Worm (Caenorhabditis elegans): ENCODE results near the gene nspb-8.

nspb-8 gene

ce11 chrII:14598367-14598766, 17.9 kb upstream of the nspb-8 start (continued):
- TF ChIP-seq nhr-47 (tag; optimal IDR thresholded peaks at IDR 0.05) (peak; percentile 61), C16A3.4 (tag; optimal IDR thresholded peaks at IDR 0.05) (peak; percentile 19), dsc-1 (tag; optimal IDR thresholded peaks at IDR 0.05) (peak; percentile 59), hlh-17 (GFP tag; optimal IDR thresholded peaks at IDR 0.05; ENCODE audit: borderline replicate concordance) (no peak), pqm-1 (tag; optimal IDR thresholded peaks at IDR 0.05) (no peak), elt-3 (tag; optimal IDR thresholded peaks at IDR 0.05) (peak in 2 of 6 experiments; percentile 38 to 54), sup-37 (GFP tag; optimal IDR thresholded peaks at IDR 0.05) (peak; percentile 44), pax-3 (tag; optimal IDR thresholded peaks at IDR 0.05) (no peak), sox-4 (tag; optimal IDR thresholded peaks at IDR 0.05) (no peak), C34B4.2 (tag; optimal IDR thresholded peaks at IDR 0.05) (no peak), lin-15B (tag; optimal IDR thresholded peaks at IDR 0.05) (no peak), grh-1 (GFP tag; IDR thresholded peaks at IDR 0.05) (no peak), irx-1 (tag; optimal IDR thresholded peaks at IDR 0.05) (peak; percentile 17), vab-15 (tag; optimal IDR thresholded peaks at IDR 0.05) (no peak), ceh-63 (GFP tag; optimal IDR thresholded peaks at IDR 0.05) (no peak), jun-1 (tag; optimal IDR thresholded peaks at IDR 0.05) (peak; percentile 25), fkh-10 (GFP tag; optimal IDR thresholded peaks at IDR 0.05) (no peak), elt-2 (tag; optimal IDR thresholded peaks at IDR 0.05) (peak; percentile 77), ceh-8 (GFP tag; optimal IDR thresholded peaks at IDR 0.05) (no peak), nhr-19 (GFP tag; conservative IDR thresholded peaks at IDR 0.05) (peak; percentile 83), ceh-82 (tag; optimal IDR thresholded peaks at IDR 0.05) (no peak), mdl-1 (tag; optimal IDR thresholded peaks at IDR 0.05) (peak in 1 of 2 experiments; percentile 89), lin-14 (GFP tag; optimal IDR thresholded peaks at IDR 0.05) (peak; percentile 87), nhr-71 (tag; optimal IDR thresholded peaks at IDR 0.05) (peak; percentile 95), unc-30 (tag; optimal IDR thresholded peaks at IDR 0.05) (no peak), ets-5 (GFP tag; IDR thresholded peaks at IDR 0.05) (no peak), unc-62 (GFP tag; optimal IDR thresholded peaks at IDR 0.05) (no peak), dpl-1 (GFP tag; optimal IDR thresholded peaks at IDR 0.05) (peak; percentile 28 to 53 (median 45)), alr-1 (tag; optimal IDR thresholded peaks at IDR 0.05; ENCODE audit: borderline replicate concordance) (no peak), mef-2 (tag; optimal IDR thresholded peaks at IDR 0.05) (no peak), nhr-237 (tag; optimal IDR thresholded peaks at IDR 0.05) (no peak), unc-98 (GFP tag; IDR thresholded peaks at IDR 0.05) (no peak), mep-1 (tag; optimal IDR thresholded peaks at IDR 0.05) (peak; percentile 73), ceh-88 (GFP tag; IDR thresholded peaks at IDR 0.05) (no peak), hlh-4 (tag; optimal IDR thresholded peaks at IDR 0.05) (no peak), lin-13 (GFP tag; optimal IDR thresholded peaks at IDR 0.05) (peak; percentile 57), ces-1 (GFP tag; optimal IDR thresholded peaks at IDR 0.05) (no peak), aha-1 (tag; optimal IDR thresholded peaks at IDR 0.05) (no peak), nhr-12 (tag; optimal IDR thresholded peaks at IDR 0.05) (no peak), efl-3 (GFP tag; optimal IDR thresholded peaks at IDR 0.05) (no peak), F16B12.6 (tag; optimal IDR thresholded peaks at IDR 0.05) (no peak), nhr-76 (tag; optimal IDR thresholded peaks at IDR 0.05) (no peak), rnt-1 (tag; optimal IDR thresholded peaks at IDR 0.05) (peak; percentile 82), nhr-11 (tag; optimal IDR thresholded peaks at IDR 0.05) (peak; percentile 73), aly-2 (tag; optimal IDR thresholded peaks at IDR 0.05) (no peak), blmp-1 (tag; optimal IDR thresholded peaks at IDR 0.05) (no peak), xbp-1 (tag; optimal IDR thresholded peaks at IDR 0.05) (peak; percentile 57), tbx-2 (tag; optimal IDR thresholded peaks at IDR 0.05) (peak; percentile 52), lsy-2 (tag; optimal IDR thresholded peaks at IDR 0.05) (peak; percentile 76 to 79), lin-39 (tag; optimal IDR thresholded peaks at IDR 0.05) (no peak), ztf-4 (tag; optimal IDR thresholded peaks at IDR 0.05) (peak; percentile 69), sptf-1 (tag; optimal IDR thresholded peaks at IDR 0.05) (no peak), nhr-84 (tag; optimal IDR thresholded peaks at IDR 0.05) (no peak), fos-1 (tag; optimal IDR thresholded peaks at IDR 0.05) (no peak)
